Worm (Caenorhabditis elegans) whole organism, L3 larva: ENCODE measurements around the gene nac-3.

Experiments
- R02D3.7 ChIP-seq: fragments of 150-350 bp; optimal IDR thresholded peaks from 2 replicates; lab custom pipeline; 2014; ENCODE audit warnings: missing biosample characterization, missing genetic modification characterization
- aly-2 ChIP-seq: fragments of 150-350 bp; optimal IDR thresholded peaks from 2 replicates; lab custom pipeline; 2014; ENCODE audit warnings: missing biosample characterization, missing genetic modification characterization
- ama-1 ChIP-seq: fragments of 150-350 bp; optimal IDR thresholded peaks from 2 replicates; lab custom pipeline; 2018
- ceh-82 ChIP-seq: fragments of 150-350 bp; optimal IDR thresholded peaks from 2 replicates; lab custom pipeline; 2014; ENCODE audit warnings: missing biosample characterization, missing genetic modification characterization
- daf-12 ChIP-seq: fragments of 150-350 bp; optimal IDR thresholded peaks from 2 replicates; lab custom pipeline; 2014; ENCODE audit warnings: missing biosample characterization, missing genetic modification reagents, missing genetic modification characterization
- egl-27 ChIP-seq: sonication (generic microtip); optimal IDR thresholded peaks from 4 replicates; lab custom pipeline; 2017; ENCODE audit warnings: missing biosample characterization, missing genetic modification reagents, missing genetic modification characterization
- egl-5 ChIP-seq: fragments of 150-350 bp; optimal IDR thresholded peaks from 2 replicates; lab custom pipeline; 2017; ENCODE audit warnings: missing biosample characterization, missing genetic modification reagents, missing genetic modification characterization, inconsistent platforms
- elt-1 ChIP-seq: fragments of 150-350 bp; optimal IDR thresholded peaks from 2 replicates; lab custom pipeline; 2014; ENCODE audit warnings: missing biosample characterization, missing genetic modification characterization
- elt-2 ChIP-seq: sonication (generic microtip); optimal IDR thresholded peaks from 2 replicates; lab custom pipeline; 2016; ENCODE audit warnings: missing genetic modification reagents, mild to moderate bottlenecking, missing genetic modification characterization, missing compliant biosample characterization
- elt-3 ChIP-seq, 3 experiments: fragments of 150-350 bp in 1 of 3; sonication (generic microtip) in 2 of 3; optimal IDR thresholded peaks; 2 replicates in 2 of 3; 4 replicates in 1 of 3; lab custom pipeline; 2014 to 2017; ENCODE audit warnings: missing biosample characterization in 3 of 3, missing genetic modification characterization in 3 of 3
- eor-1 ChIP-seq, 2 experiments: fragments of 150-350 bp; optimal IDR thresholded peaks; 2 replicates each; lab custom pipeline; 2014 to 2018; ENCODE audit warnings: missing biosample characterization in 2 of 2, missing genetic modification characterization in 2 of 2
- fkh-10 ChIP-seq: sonication (generic microtip); optimal IDR thresholded peaks from 2 replicates; lab custom pipeline; 2017; ENCODE audit warnings: missing biosample characterization, missing genetic modification reagents, missing genetic modification characterization
- fos-1 ChIP-seq: fragments of 150-350 bp; optimal IDR thresholded peaks from 2 replicates; lab custom pipeline; 2014; ENCODE audit warnings: missing biosample characterization, missing genetic modification characterization
- hmg-11 ChIP-seq: sonication (generic microtip); optimal IDR thresholded peaks from 2 replicates; lab custom pipeline; 2016; ENCODE audit warnings: missing genetic modification characterization, missing compliant biosample characterization
- lin-15B ChIP-seq: fragments of 150-350 bp; optimal IDR thresholded peaks from 2 replicates; lab custom pipeline; 2014; ENCODE audit warnings: missing biosample characterization, missing genetic modification characterization
- lin-39 ChIP-seq: fragments of 150-350 bp; optimal IDR thresholded peaks from 2 replicates; lab custom pipeline; 2018; ENCODE audit warnings: missing biosample characterization, missing genetic modification reagents, missing genetic modification characterization
- lsy-12 ChIP-seq: sonication (generic microtip); optimal IDR thresholded peaks from 2 replicates; lab custom pipeline; 2016; ENCODE audit warnings: mild to moderate bottlenecking, missing genetic modification characterization, missing compliant biosample characterization
- mdl-1 ChIP-seq: fragments of 150-350 bp; optimal IDR thresholded peaks from 2 replicates; lab custom pipeline; 2014; ENCODE audit warnings: missing biosample characterization, missing genetic modification characterization
- mml-1 ChIP-seq: fragments of 150-350 bp; sonication (generic microtip); optimal IDR thresholded peaks from 3 replicates; lab custom pipeline; 2014; ENCODE audit warnings: missing biosample characterization, missing genetic modification characterization
- nfya-1 ChIP-seq: sonication (generic microtip); optimal IDR thresholded peaks from 2 replicates; lab custom pipeline; 2017; ENCODE audit warnings: missing genetic modification characterization, mild to moderate bottlenecking, missing compliant biosample characterization, antibody characterized with exemption, moderate library complexity; ENCODE audit not compliant: insufficient read depth
- nhr-11 ChIP-seq: fragments of 150-350 bp; optimal IDR thresholded peaks from 2 replicates; lab custom pipeline; 2014; ENCODE audit warnings: missing biosample characterization, missing genetic modification characterization
- nhr-12 ChIP-seq: fragments of 150-350 bp; optimal IDR thresholded peaks from 2 replicates; lab custom pipeline; 2014; ENCODE audit warnings: missing biosample characterization, missing genetic modification characterization
- nhr-23 ChIP-seq: fragments of 150-350 bp; optimal IDR thresholded peaks from 2 replicates; lab custom pipeline; 2014; ENCODE audit warnings: missing biosample characterization, missing genetic modification reagents, missing genetic modification characterization
- nhr-43 ChIP-seq: sonication (generic microtip); optimal IDR thresholded peaks from 2 replicates; lab custom pipeline; 2016; ENCODE audit warnings: mild to moderate bottlenecking, missing genetic modification characterization, missing compliant biosample characterization; ENCODE audit not compliant: poor library complexity, severe bottlenecking
- pha-4 ChIP-seq: fragments of 150-350 bp; optimal IDR thresholded peaks from 2 replicates; lab custom pipeline; 2014; ENCODE audit warnings: missing biosample characterization, missing genetic modification reagents, missing genetic modification characterization
- skn-1 ChIP-seq: fragments of 150-350 bp; optimal IDR thresholded peaks from 2 replicates; lab custom pipeline; 2014; ENCODE audit warnings: missing biosample characterization, missing genetic modification characterization
- unc-39 ChIP-seq: sonication (generic microtip); optimal IDR thresholded peaks from 4 replicates; lab custom pipeline; 2017; ENCODE audit warnings: missing biosample characterization, missing genetic modification characterization
- zag-1 ChIP-seq: fragments of 150-350 bp; optimal IDR thresholded peaks from 2 replicates; lab custom pipeline; 2014; ENCODE audit warnings: missing biosample characterization, missing genetic modification characterization
- ztf-11 ChIP-seq: fragments of 150-350 bp; optimal IDR thresholded peaks from 2 replicates; lab custom pipeline; 2014; ENCODE audit warnings: missing biosample characterization, missing genetic modification characterization
- ztf-4 ChIP-seq: fragments of 150-350 bp; optimal IDR thresholded peaks from 2 replicates; lab custom pipeline; 2014; ENCODE audit warnings: missing biosample characterization, missing genetic modification characterization

nac-3 gene

ce11 chrIII:10178552-10178951 lies 26.0 kb downstream of the nac-3 start:
- no peak for TF ChIP-seq mdl-1 (tag; lab: Kevin White, UChicago)
- TF ChIP-seq elt-3 (tag; optimal IDR thresholded peaks at IDR 0.05; lab: Kevin White, UChicago) = no peak
- no peak for TF ChIP-seq nhr-23 (tag; lab: Kevin White, UChicago)

- TF ChIP-seq egl-27 (no peak), nhr-43 (tag; lab: Kevin White, UChicago) (no peak), fkh-10 (GFP tag; lab: Kevin White, UChicago) (no peak), mml-1 (tag; lab: Kevin White, UChicago) (no peak), R02D3.7 (tag; lab: Kevin White, UChicago) (no peak), fos-1 (tag; lab: Kevin White, UChicago) (no peak)
These were observed 26.8 kb downstream of the nac-3 start for ce11 chrIII:10179444-10179843.

ce11 chrIII:10181868-10182267 lies 29.3 kb downstream of the nac-3 start:
- no peak for TF ChIP-seq elt-2 (tag; lab: Kevin White, UChicago)
- no peak for TF ChIP-seq lsy-12
- TF ChIP-seq zag-1 (tag; lab: Kevin White, UChicago) = no peak
- TF ChIP-seq ceh-82 = no peak
- TF ChIP-seq pha-4 (tag; lab: Kevin White, UChicago) = no peak

ce11 chrIII:10186160-10186559 lies 33.6 kb downstream of the nac-3 start, which contains the start of gene unc-47:
unc-47 (minus strand) TSS chrIII:10186260.
- TF ChIP-seq nhr-43 (tag; lab: Kevin White, UChicago) = no peak
- peak; percentile 35 for TF ChIP-seq lin-39 (tag; lab: Kevin White, UChicago)
- TF ChIP-seq ztf-4 (tag; lab: Kevin White, UChicago) = no peak
- TF ChIP-seq, all 47 proteins: peak for 1

ce11 chrIII:10187840-10188239 lies 35.2 kb downstream of the nac-3 start:
- peak; percentile 19 for TF ChIP-seq lin-15B
- TF ChIP-seq ztf-4 (tag; lab: Kevin White, UChicago) = no peak
- peak; percentile 37 for TF ChIP-seq hmg-11
- TF ChIP-seq nfya-1 (tag; lab: Kevin White, UChicago) = peak; percentile 66
- TF ChIP-seq nhr-23 (tag; lab: Kevin White, UChicago) = no peak
- peak; percentile 50 for TF ChIP-seq lin-39 (tag; lab: Kevin White, UChicago)

ce11 chrIII:10188912-10189311 lies 36.3 kb downstream of the nac-3 start, which contains the start of gene epac-1:
epac-1 (plus strand) TSS chrIII:10189212.
- TF ChIP-seq eor-1 (tag; optimal IDR thresholded peaks at IDR 0.05; lab: Kevin White, UChicago) (no peak), ama-1 (lab: Kevin White, UChicago) (no peak), egl-5 (tag; lab: Kevin White, UChicago) (no peak), ztf-11 (tag; lab: Kevin White, UChicago) (no peak), nhr-11 (tag; lab: Kevin White, UChicago) (no peak), fkh-10 (GFP tag; lab: Kevin White, UChicago) (no peak), ztf-4 (tag; lab: Kevin White, UChicago) (no peak), lin-39 (tag; lab: Kevin White, UChicago) (no peak), ceh-82 (no peak), elt-1 (tag; lab: Kevin White, UChicago) (no peak)

ce11 chrIII:10194569-10194968 lies 42.0 kb downstream of the nac-3 start:
- TF ChIP-seq nhr-12 (tag; lab: Kevin White, UChicago) (no peak), fkh-10 (GFP tag; lab: Kevin White, UChicago) (no peak), nfya-1 (tag; lab: Kevin White, UChicago) (peak; percentile 82)

ce11 chrIII:10195911-10196310 lies 43.3 kb downstream of the nac-3 start:
- TF ChIP-seq nhr-12 (tag; lab: Kevin White, UChicago) (no peak), aly-2 (no peak), daf-12 (tag; lab: Kevin White, UChicago) (no peak), skn-1 (tag; lab: Kevin White, UChicago) (no peak), unc-39 (tag; lab: Kevin White, UChicago) (no peak)
